Worm (Caenorhabditis elegans): ENCODE results near the gene T13F2.4.
"Not testable (repeated sequence)": the region's sequence is repeated elsewhere in the genome, so short reads cannot be mapped to it uniquely, and the experiment has no call there.

- TF ChIP-seq sptf-1 (tag; optimal IDR thresholded peaks at IDR 0.05); nhr-11 (tag; optimal IDR thresholded peaks at IDR 0.05); ceh-90 (tag; optimal IDR thresholded peaks at IDR 0.05); lin-14 (GFP tag; optimal IDR thresholded peaks at IDR 0.05); lin-35 (GFP tag; optimal IDR thresholded peaks at IDR 0.05); nhr-71 (tag; optimal IDR thresholded peaks at IDR 0.05); pqm-1 (tag; optimal IDR thresholded peaks at IDR 0.05); lsy-2 (tag; optimal IDR thresholded peaks at IDR 0.05); ces-1 (GFP tag; optimal IDR thresholded peaks at IDR 0.05): not testable (repeated sequence)
Observed at ce11 chrIV:9767054-9767453, 22.5 kb upstream of the T13F2.4 start, which contains the start of gene msp-79.
